Worm (Caenorhabditis elegans) whole organism, midembryonic: ENCODE measurements around the gene F01D5.7.

ENCODE experiments used
- cog-1 ChIP-seq: sonication (generic microtip); optimal IDR thresholded peaks from 2 replicates; lab custom pipeline; 2016; ENCODE audit warnings: missing genetic modification characterization, missing compliant biosample characterization
- flt-1 ChIP-seq: fragments of 200-800 bp; sonication (Bioruptor generic); IDR thresholded peaks from 2 replicates; pipeline ENCODE4 v1.3.6; 2022; ENCODE audit warnings: missing genetic modification characterization, missing compliant biosample characterization
- klf-2 ChIP-seq: fragments of 200-800 bp; sonication (Bioruptor generic); conservative IDR thresholded peaks from 2 replicates; pipeline ENCODE4 v1.3.6; 2022; ENCODE audit warnings: missing genetic modification reagents, missing genetic modification characterization, missing compliant biosample characterization
- med-1 ChIP-seq: sonication (generic microtip); optimal IDR thresholded peaks from 2 replicates; lab custom pipeline; 2017; ENCODE audit warnings: missing genetic modification characterization, mild to moderate bottlenecking, missing compliant biosample characterization, antibody characterized with exemption, missing genetic modification reagents; ENCODE audit not compliant: insufficient read depth
- ref-1 ChIP-seq: fragments of 200-800 bp; sonication (Bioruptor generic); conservative IDR thresholded peaks from 2 replicates; pipeline ENCODE4 v1.3.6; 2022; ENCODE audit warnings: missing genetic modification reagents, missing genetic modification characterization, missing compliant biosample characterization
- tab-1 ChIP-seq: fragments of 200-800 bp; sonication (Bioruptor generic); IDR thresholded peaks from 2 replicates; pipeline ENCODE4 v1.3.6; 2022; ENCODE audit warnings: missing genetic modification characterization, missing compliant biosample characterization
- ztf-23 ChIP-seq: fragments of 200-800 bp; sonication (Bioruptor generic); IDR thresholded peaks from 2 replicates; pipeline ENCODE4 v1.3.6; 2022; ENCODE audit warnings: missing genetic modification reagents, missing genetic modification characterization, missing compliant biosample characterization
- ztf-29 ChIP-seq: fragments of 200-800 bp; sonication (Bioruptor generic); IDR thresholded peaks from 2 replicates; pipeline ENCODE4 v1.3.6; 2022; ENCODE audit warnings: missing genetic modification reagents, missing genetic modification characterization, missing compliant biosample characterization

DNA sequence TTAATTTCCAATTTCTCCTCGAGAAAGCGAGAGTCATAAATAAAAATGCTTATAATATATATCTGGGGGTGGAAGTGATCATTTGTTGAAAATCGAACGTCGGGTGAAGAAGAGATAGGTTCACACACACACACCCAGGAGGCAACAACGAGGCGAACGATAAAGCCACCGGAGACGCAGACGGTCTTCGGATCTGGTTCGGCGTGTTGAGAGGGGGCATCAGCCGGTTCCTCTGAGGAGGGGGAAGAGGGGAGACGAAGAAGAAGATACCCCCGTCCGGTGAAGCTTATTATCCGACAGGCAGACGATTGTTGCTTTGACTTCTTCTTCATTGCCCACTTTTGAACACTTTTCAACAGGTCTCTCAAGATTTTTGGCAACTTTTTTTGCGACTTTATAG is 3.7 kb upstream of the F01D5.7 start:
- TF ChIP-seq med-1 (GFP tag; lab: Kevin White, UChicago) (no peak), flt-1 (GFP tag; lab: Robert Waterston, UW) (no peak), ztf-23 (GFP tag; lab: Robert Waterston, UW) (no peak), ztf-29 (GFP tag; lab: Robert Waterston, UW) (no peak), ref-1 (GFP tag; lab: Robert Waterston, UW) (no peak), tab-1 (GFP tag; lab: Robert Waterston, UW) (no peak), klf-2 (no peak), cog-1 (tag; lab: Kevin White, UChicago) (no peak)
